Worm (Caenorhabditis elegans) whole organism, L4 larva: ENCODE data around the gene lgc-10.

Experiments
- F10B5.3 ChIP-seq: sonication (generic microtip); optimal IDR thresholded peaks from 2 replicates; lab custom pipeline; 2016; ENCODE audit warnings: mild to moderate bottlenecking, missing genetic modification characterization, missing compliant biosample characterization
- ama-1 ChIP-seq: fragments of 150-350 bp; optimal IDR thresholded peaks from 2 replicates; lab custom pipeline; 2014; ENCODE audit warnings: inconsistent platforms, mixed read lengths
- ceh-28 ChIP-seq: fragments of 150-350 bp; optimal IDR thresholded peaks from 2 replicates; lab custom pipeline; 2014; ENCODE audit warnings: missing biosample characterization, missing genetic modification reagents, missing genetic modification characterization
- daf-8 ChIP-seq: fragments of 200-800 bp; sonication (Bioruptor generic); IDR thresholded peaks from 2 replicates; pipeline ENCODE4 v1.3.6; 2022; ENCODE audit warnings: missing genetic modification characterization, missing compliant biosample characterization
- fos-1 ChIP-seq: fragments of 150-350 bp; optimal IDR thresholded peaks from 2 replicates; lab custom pipeline; 2014; ENCODE audit warnings: missing biosample characterization, missing genetic modification characterization
- nhr-11 ChIP-seq: fragments of 150-350 bp; optimal IDR thresholded peaks from 2 replicates; lab custom pipeline; 2014; ENCODE audit warnings: missing biosample characterization, missing genetic modification characterization
- nhr-28 ChIP-seq: fragments of 150-350 bp; optimal IDR thresholded peaks from 2 replicates; lab custom pipeline; 2014; ENCODE audit warnings: missing biosample characterization, missing genetic modification characterization
- nhr-77 ChIP-seq: fragments of 150-350 bp; optimal IDR thresholded peaks from 2 replicates; lab custom pipeline; 2014; ENCODE audit warnings: missing biosample characterization, missing genetic modification characterization
- unc-39 ChIP-seq: sonication (generic microtip); optimal IDR thresholded peaks from 2 replicates; lab custom pipeline; 2017; ENCODE audit warnings: missing biosample characterization, missing genetic modification characterization
- unc-62 ChIP-seq, 3 experiments: fragments of 150-350 bp in 1 of 3; sonication (generic microtip); optimal IDR thresholded peaks in 2 of 3; peaks in 1 of 3; 1 replicate in 1 of 3; 2 replicates in 2 of 3; lab custom pipeline; 2014 to 2017; ENCODE audit warnings: missing biosample characterization in 3 of 3, missing genetic modification characterization in 3 of 3, missing genetic modification reagents in 3 of 3, missing genotype in 1 of 3
- zag-1 ChIP-seq: fragments of 150-350 bp; optimal IDR thresholded peaks from 2 replicates; lab custom pipeline; 2014; ENCODE audit warnings: missing biosample characterization, missing genetic modification characterization

- TF ChIP-seq nhr-28 (tag; lab: Kevin White, UChicago) (no peak), fos-1 (tag; lab: Kevin White, UChicago) (no peak), ceh-28 (tag; lab: Kevin White, UChicago) (no peak), daf-8 (GFP tag; lab: Robert Waterston, UW) (no peak), nhr-11 (tag; lab: Kevin White, UChicago) (no peak), unc-39 (no peak), nhr-77 (tag; lab: Kevin White, UChicago) (no peak), ama-1 (lab: Kevin White, UChicago) (no peak), zag-1 (tag; lab: Kevin White, UChicago) (no peak), unc-62 (GFP tag; optimal IDR thresholded peaks at IDR 0.05 in 1 of 2; lab: Kevin White, UChicago) (no peak), unc-62 (tag; optimal IDR thresholded peaks at IDR 0.05; lab: Kevin White, UChicago) (no peak), F10B5.3 (no peak)
Observed at ce11 chrIV:6493299-6493698, 35.9 kb upstream of the lgc-10 start, which contains the start of gene Y73B6BL.44.
